Worm (Caenorhabditis elegans): ENCODE measurements around the gene nbs-1.

Gene nbs-1

DNA sequence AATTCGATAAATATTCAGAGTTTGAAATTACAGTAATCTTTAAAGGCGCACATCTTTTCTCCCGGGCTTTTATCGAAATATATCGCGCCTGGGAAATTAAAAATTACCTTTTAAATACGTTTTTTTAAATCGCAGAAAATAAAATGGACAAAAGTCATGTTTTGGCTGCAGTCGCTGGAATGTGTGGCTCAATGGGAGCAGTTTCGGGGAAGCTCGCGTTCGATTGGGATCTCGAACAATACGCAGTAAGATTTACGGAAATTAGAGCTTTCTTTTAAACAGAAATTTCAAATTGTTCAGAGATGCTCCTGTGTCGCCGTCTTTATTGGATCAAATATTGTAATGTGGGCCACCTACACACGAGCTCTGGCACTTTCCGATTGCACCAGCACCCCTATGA lies 33.2 kb upstream of the nbs-1 start, which contains the start of gene F40F8.12:
Gene F40F8.12, plus strand, starts transcription at position 301 of the 400 bp plus-strand sequence.
- no peak for TF ChIP-seq hlh-11 (tag; optimal IDR thresholded peaks at IDR 0.05)
- TF ChIP-seq nhr-102 (tag; optimal IDR thresholded peaks at IDR 0.05), result no peak
- no peak for TF ChIP-seq mdl-1 (tag; optimal IDR thresholded peaks at IDR 0.05)

DNA sequence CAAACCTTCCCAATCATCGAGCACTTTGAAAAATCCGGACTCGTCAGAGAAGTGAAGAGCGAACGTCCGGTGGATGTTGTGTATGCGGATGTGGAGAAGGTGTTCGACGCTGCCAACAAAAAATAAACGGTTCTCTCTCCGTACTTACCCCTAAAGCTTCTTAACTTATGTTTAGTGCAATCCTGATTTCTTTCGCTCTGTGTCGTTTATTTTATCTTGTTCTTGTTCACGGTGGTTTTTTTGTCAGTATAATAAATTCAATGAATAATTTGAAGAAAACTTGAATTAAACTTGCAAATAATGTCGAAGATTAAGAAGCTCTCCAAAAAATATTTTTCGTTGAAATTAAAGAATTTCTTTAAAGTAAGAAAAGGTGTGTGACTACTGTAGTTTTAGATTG lies 32.7 kb upstream of the nbs-1 start, which contains the start of gene F40F8.3:
Gene F40F8.3, plus strand, starts transcription at position 301 of the 400 bp plus-strand sequence.
- TF ChIP-seq daf-12 (tag; optimal IDR thresholded peaks at IDR 0.05) (no peak), hmg-1.1 (GFP tag; IDR thresholded peaks at IDR 0.05) (no peak), F44E2.7 (GFP tag; IDR thresholded peaks at IDR 0.05) (no peak), Y105C5A.15 (GFP tag; IDR thresholded peaks at IDR 0.05) (no peak), snpc-1.2 (GFP tag; IDR thresholded peaks at IDR 0.05) (no peak), lin-29 (GFP tag; IDR thresholded peaks at IDR 0.05) (no peak), Y48G9A.11 (GFP tag; IDR thresholded peaks at IDR 0.05) (no peak)

DNA sequence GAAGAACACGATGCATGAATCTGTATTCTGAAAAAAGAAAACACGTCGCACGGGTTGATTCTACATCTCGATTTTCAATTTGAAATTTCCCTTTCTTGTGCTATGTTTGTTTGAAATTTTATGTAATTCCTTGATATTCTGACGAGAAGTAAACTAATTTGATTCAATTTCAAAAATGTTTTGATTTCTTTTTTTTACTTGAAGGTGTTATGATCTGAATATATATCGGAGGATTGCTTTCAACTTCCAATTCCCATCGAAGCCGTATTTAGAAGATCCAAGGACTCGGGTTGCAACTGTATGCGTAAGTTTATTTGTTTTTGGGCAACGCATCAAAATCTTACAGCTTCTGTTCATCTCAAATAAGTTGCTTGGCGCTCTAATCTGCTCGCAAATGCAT lies 31.1 kb upstream of the nbs-1 start, which contains the start of gene F40F8.1:
Gene F40F8.1, plus strand, starts transcription at position 301 of the 400 bp plus-strand sequence.
- TF ChIP-seq ceh-62 (tag; optimal IDR thresholded peaks at IDR 0.05), result no peak
- no peak for TF ChIP-seq mdl-1 (tag; optimal IDR thresholded peaks at IDR 0.05)
- no peak for TF ChIP-seq gei-8 (GFP tag; optimal IDR thresholded peaks at IDR 0.05)
- no peak for TF ChIP-seq fos-1 (tag; optimal IDR thresholded peaks at IDR 0.05)
- no peak for TF ChIP-seq arid-1 (GFP tag; conservative IDR thresholded peaks at IDR 0.05)
- TF ChIP-seq zag-1 (tag; optimal IDR thresholded peaks at IDR 0.05), result no peak
- TF ChIP-seq nhr-42 (GFP tag; IDR thresholded peaks at IDR 0.05), result no peak
- no peak for TF ChIP-seq lsy-2 (tag; optimal IDR thresholded peaks at IDR 0.05)
- no peak for TF ChIP-seq daf-12 (tag; optimal IDR thresholded peaks at IDR 0.05)
- TF ChIP-seq mxl-3 (GFP tag; optimal IDR thresholded peaks at IDR 0.05), result no peak
- TF ChIP-seq pqm-1 (tag; optimal IDR thresholded peaks at IDR 0.05), result no peak
- no peak for TF ChIP-seq nhr-10 (tag; optimal IDR thresholded peaks at IDR 0.05)
- TF ChIP-seq F10B5.3 (tag; optimal IDR thresholded peaks at IDR 0.05), result no peak
- no peak for TF ChIP-seq dmd-8 (GFP tag; IDR thresholded peaks at IDR 0.05)
- no peak for TF ChIP-seq saeg-2 (GFP tag; IDR thresholded peaks at IDR 0.05)
- no peak for TF ChIP-seq F49E8.2 (tag; optimal IDR thresholded peaks at IDR 0.05; ENCODE audit: borderline replicate concordance)
- TF ChIP-seq duxl-1 (tag; optimal IDR thresholded peaks at IDR 0.05; ENCODE audit: poor library complexity), result no peak
- no peak for TF ChIP-seq daf-8 (GFP tag; IDR thresholded peaks at IDR 0.05)

DNA sequence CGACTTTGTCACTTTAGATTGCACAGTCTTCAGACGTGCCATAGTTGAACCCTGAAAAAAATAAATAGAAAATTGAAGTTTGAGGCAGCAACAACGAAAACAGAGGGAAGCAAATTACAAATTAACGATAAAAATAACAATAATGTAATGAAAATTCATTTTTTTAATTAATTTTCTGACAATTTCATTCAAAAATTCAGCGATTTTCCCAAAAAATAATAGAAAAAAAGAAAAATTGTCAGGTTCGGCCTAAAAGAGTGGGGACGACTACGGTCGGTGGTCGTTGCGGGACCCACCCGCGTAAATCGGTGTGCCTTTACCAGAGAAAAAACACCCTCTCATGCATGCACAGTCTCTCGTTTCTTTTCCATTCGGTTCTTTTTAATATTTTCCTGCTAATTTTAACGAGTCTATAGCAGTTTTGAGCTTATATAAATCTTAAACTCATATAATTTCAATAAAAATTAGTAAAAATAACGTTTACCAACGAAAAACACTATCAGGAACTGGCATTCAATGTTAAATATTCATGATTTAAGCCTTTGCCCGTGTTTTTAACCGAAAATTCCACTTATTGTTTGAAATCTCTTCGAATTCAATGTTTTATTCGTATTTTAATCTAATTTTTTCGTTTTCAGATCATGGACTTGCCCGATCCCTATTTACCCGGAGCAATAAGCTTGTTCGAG lies 30.2 kb upstream of the nbs-1 start, which contains the start of the genes rps-9 and lsm-1:
Gene rps-9, minus strand, starts transcription at position 51 of the 689 bp plus-strand sequence.
Gene lsm-1, plus strand, starts transcription at position 639 of the 689 bp plus-strand sequence.
- peak; percentile 49 to 98 for TF ChIP-seq lsy-2 (tag; optimal IDR thresholded peaks at IDR 0.05)
- TF ChIP-seq ZK546.5 (tag; optimal IDR thresholded peaks at IDR 0.05), result no peak
- peak; percentile 70 for TF ChIP-seq lin-38 (GFP tag; IDR thresholded peaks at IDR 0.05)
- no peak for TF ChIP-seq gei-8 (GFP tag; optimal IDR thresholded peaks at IDR 0.05)
- TF ChIP-seq daf-8 (GFP tag; IDR thresholded peaks at IDR 0.05), result no peak
- no peak for TF ChIP-seq unc-62 (GFP tag; optimal IDR thresholded peaks at IDR 0.05 in 1 of 2)
- no peak for TF ChIP-seq unc-62 (tag; optimal IDR thresholded peaks at IDR 0.05)
- peak; percentile 71 for TF ChIP-seq mep-1 (tag; optimal IDR thresholded peaks at IDR 0.05)
- TF ChIP-seq mxl-3 (GFP tag; optimal IDR thresholded peaks at IDR 0.05), result no peak
- TF ChIP-seq nhr-111 (GFP tag; optimal IDR thresholded peaks at IDR 0.05), result no peak
- TF ChIP-seq arid-1 (GFP tag; conservative IDR thresholded peaks at IDR 0.05), result 0 out of 2 replicates have a peak, but pooled peaks have one; percentile 38
- TF ChIP-seq saeg-2 (GFP tag; IDR thresholded peaks at IDR 0.05), result no peak
- TF ChIP-seq rbr-2 (tag; optimal IDR thresholded peaks at IDR 0.05), result peak; percentile 43
- TF ChIP-seq fkh-10 (GFP tag; optimal IDR thresholded peaks at IDR 0.05), result peak; percentile 40
- TF ChIP-seq Y48G9A.11 (GFP tag; IDR thresholded peaks at IDR 0.05), result no peak
- no peak for TF ChIP-seq ZK337.2 (GFP tag; IDR thresholded peaks at IDR 0.05)
- TF ChIP-seq lin-1 (GFP tag; IDR thresholded peaks at IDR 0.05), result no peak
- TF ChIP-seq php-3 (GFP tag; IDR thresholded peaks at IDR 0.05), result no peak
- no peak for TF ChIP-seq daf-16 (GFP tag; optimal IDR thresholded peaks at IDR 0.05)
- TF ChIP-seq daf-16 (tag; optimal IDR thresholded peaks at IDR 0.05), result peak; percentile 32
- TF ChIP-seq egl-43 (GFP tag; IDR thresholded peaks at IDR 0.05), result no peak
- TF ChIP-seq ama-1 (optimal IDR thresholded peaks at IDR 0.05), result peak; percentile 32
- TF ChIP-seq jun-1 (tag; optimal IDR thresholded peaks at IDR 0.05), result no peak
- TF ChIP-seq unc-39 (tag; optimal IDR thresholded peaks at IDR 0.05), result no peak
- TF ChIP-seq ceh-32 (tag; optimal IDR thresholded peaks at IDR 0.05; ENCODE audit: poor library complexity), result no peak
- no peak for TF ChIP-seq lir-3 (tag; optimal IDR thresholded peaks at IDR 0.05)
